Worm (Caenorhabditis elegans) whole organism, midembryonic: ENCODE data around the gene glr-1.

Experiments used
- flt-1 ChIP-seq: fragments of 200-800 bp; sonication (Bioruptor generic); IDR thresholded peaks from 2 replicates; pipeline ENCODE4 v1.3.6; 2022; ENCODE audit warnings: missing genetic modification characterization, missing compliant biosample characterization
- med-1 ChIP-seq: sonication (generic microtip); optimal IDR thresholded peaks from 2 replicates; lab custom pipeline; 2017; ENCODE audit warnings: missing genetic modification characterization, mild to moderate bottlenecking, missing compliant biosample characterization, antibody characterized with exemption, missing genetic modification reagents; ENCODE audit not compliant: insufficient read depth
- ztf-23 ChIP-seq: fragments of 200-800 bp; sonication (Bioruptor generic); IDR thresholded peaks from 2 replicates; pipeline ENCODE4 v1.3.6; 2022; ENCODE audit warnings: missing genetic modification reagents, missing genetic modification characterization, missing compliant biosample characterization

DNA sequence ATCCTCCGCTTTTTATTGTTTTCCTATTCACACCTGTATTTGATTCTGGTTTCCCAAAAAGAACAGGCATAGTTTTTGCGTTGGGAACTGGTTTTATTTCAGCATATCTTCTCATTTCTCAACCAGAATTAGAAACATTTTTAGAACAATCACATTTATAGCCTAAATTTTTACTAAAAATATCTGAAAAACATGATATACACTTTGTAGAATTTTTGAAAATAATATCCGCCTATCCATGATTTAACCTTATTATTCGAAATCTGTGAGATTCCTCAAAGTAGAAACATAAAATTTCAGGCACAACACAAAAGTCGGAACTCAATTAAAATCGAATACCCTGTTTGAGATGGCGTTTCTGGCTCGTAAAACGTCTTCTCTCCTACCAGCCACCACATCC lies 27.6 kb downstream of the glr-1 start, which contains the start of gene acdh-6:
- TF ChIP-seq flt-1 (GFP tag; lab: Robert Waterston, UW), result no peak
- no peak for TF ChIP-seq ztf-23 (GFP tag; lab: Robert Waterston, UW)
- no peak for TF ChIP-seq med-1 (GFP tag; lab: Kevin White, UChicago)
